Fruit fly (Drosophila melanogaster): Measurements from ENCODE around the gene CG13318.

Gene CG13318

dm6 chr3R:8812342-8812966 is 40.0 kb upstream of the CG13318 start:
- peak; percentile 32 for TF ChIP-seq OdsH (GFP tag; optimal IDR thresholded peaks at IDR 0.05)
- TF ChIP-seq woc (GFP tag; optimal IDR thresholded peaks at IDR 0.05): peak; percentile 53
- no peak for TF ChIP-seq Dfd (GFP tag; optimal IDR thresholded peaks at IDR 0.05)
- peak; percentile 22 for TF ChIP-seq CG32264 (GFP tag; optimal IDR thresholded peaks at IDR 0.05)
- TF ChIP-seq Mio (GFP tag; optimal IDR thresholded peaks at IDR 0.05): no peak
- TF ChIP-seq h (GFP tag; optimal IDR thresholded peaks at IDR 0.05): peak; percentile 65
- TF ChIP-seq Jra (GFP tag; optimal IDR thresholded peaks at IDR 0.05): no peak
- TF ChIP-seq brk (GFP tag; optimal IDR thresholded peaks at IDR 0.05): no peak
- TF ChIP-seq usp (GFP tag; optimal IDR thresholded peaks at IDR 0.05): no peak
- TF ChIP-seq Abd-B (GFP tag; optimal IDR thresholded peaks at IDR 0.05): no peak
- TF ChIP-seq dmrt93B (GFP tag; optimal IDR thresholded peaks at IDR 0.05): no peak
- TF ChIP-seq Rel (GFP tag; optimal IDR thresholded peaks at IDR 0.05): no peak
- no peak for TF ChIP-seq Rel (tag; optimal IDR thresholded peaks at IDR 0.05)
- peak; percentile 18 for TF ChIP-seq Hnf4 (GFP tag; optimal IDR thresholded peaks at IDR 0.05)
- TF ChIP-seq jim (GFP tag; optimal IDR thresholded peaks at IDR 0.05): no peak
- TF ChIP-seq Hr83 (GFP tag; optimal IDR thresholded peaks at IDR 0.05; ENCODE audit: poor library complexity, severe bottlenecking): no peak
- TF ChIP-seq sage (GFP tag; optimal IDR thresholded peaks at IDR 0.05): peak; percentile 12
- peak in 1 of 2 experiments; percentile 53 for TF ChIP-seq foxo (GFP tag; optimal IDR thresholded peaks at IDR 0.05)
- TF ChIP-seq Dif (GFP tag; optimal IDR thresholded peaks at IDR 0.05; ENCODE audit: partially characterized antibody): no peak
- peak; percentile 72 for TF ChIP-seq fru (GFP tag; optimal IDR thresholded peaks at IDR 0.05)
- TF ChIP-seq lola (GFP tag; optimal IDR thresholded peaks at IDR 0.05): no peak
- TF ChIP-seq br (GFP tag; optimal IDR thresholded peaks at IDR 0.05): peak; percentile 46
- TF ChIP-seq rgr (GFP tag; optimal IDR thresholded peaks at IDR 0.05): peak; percentile 53
- TF ChIP-seq HLH106 (tag; optimal IDR thresholded peaks at IDR 0.05): no peak
- TF ChIP-seq sv (GFP tag; optimal IDR thresholded peaks at IDR 0.05): peak; percentile 28
- TF ChIP-seq ey (GFP tag; optimal IDR thresholded peaks at IDR 0.05): peak; percentile 54
- TF ChIP-seq psq (GFP tag; optimal IDR thresholded peaks at IDR 0.05): peak; percentile 34

- TF ChIP-seq CrebA (GFP tag; optimal IDR thresholded peaks at IDR 0.05; ENCODE audit: borderline replicate concordance) (no peak), GATAd (GFP tag; optimal IDR thresholded peaks at IDR 0.05) (no peak), Jra (GFP tag; optimal IDR thresholded peaks at IDR 0.05) (peak; percentile 95), ey (GFP tag; optimal IDR thresholded peaks at IDR 0.05) (peak; percentile 99), HLH106 (tag; optimal IDR thresholded peaks at IDR 0.05) (peak; percentile 98), CG9705 (GFP tag; optimal IDR thresholded peaks at IDR 0.05) (peak; percentile 89), Mio (GFP tag; optimal IDR thresholded peaks at IDR 0.05) (peak; percentile 88), Hr83 (GFP tag; optimal IDR thresholded peaks at IDR 0.05; ENCODE audit: poor library complexity, severe bottlenecking) (peak; percentile 59), Vsx2 (GFP tag; optimal IDR thresholded peaks at IDR 0.05; ENCODE audit: partially characterized antibody) (no peak), fru (GFP tag; optimal IDR thresholded peaks at IDR 0.05) (peak; percentile 99), usp (GFP tag; optimal IDR thresholded peaks at IDR 0.05) (no peak), sage (GFP tag; optimal IDR thresholded peaks at IDR 0.05) (peak; percentile 97), foxo (GFP tag; optimal IDR thresholded peaks at IDR 0.05) (peak; percentile 95 to 99), psq (GFP tag; optimal IDR thresholded peaks at IDR 0.05) (peak; percentile 97), Hnf4 (GFP tag; optimal IDR thresholded peaks at IDR 0.05) (peak; percentile 99), dmrt93B (GFP tag; optimal IDR thresholded peaks at IDR 0.05) (peak; percentile 97), lola (GFP tag; optimal IDR thresholded peaks at IDR 0.05) (no peak), Rel (GFP tag; optimal IDR thresholded peaks at IDR 0.05) (peak; percentile 97), Rel (tag; optimal IDR thresholded peaks at IDR 0.05) (peak; percentile 91), dl (GFP tag; optimal IDR thresholded peaks at IDR 0.05; ENCODE audit: insufficient read depth in 1 of 2, partially characterized antibody in 2 of 2) (peak in 1 of 2 experiments; percentile 17), sv (GFP tag; optimal IDR thresholded peaks at IDR 0.05) (peak; percentile 99), br (GFP tag; optimal IDR thresholded peaks at IDR 0.05) (peak; percentile 99), Dfd (GFP tag; optimal IDR thresholded peaks at IDR 0.05) (no peak), OdsH (GFP tag; optimal IDR thresholded peaks at IDR 0.05) (peak; percentile 99), CG32264 (GFP tag; optimal IDR thresholded peaks at IDR 0.05) (peak; percentile 98), brk (GFP tag; optimal IDR thresholded peaks at IDR 0.05) (peak; percentile 97), Dif (GFP tag; optimal IDR thresholded peaks at IDR 0.05; ENCODE audit: partially characterized antibody) (peak; percentile 76), h (GFP tag; optimal IDR thresholded peaks at IDR 0.05) (peak; percentile 99), jim (GFP tag; optimal IDR thresholded peaks at IDR 0.05) (no peak), Hr78 (GFP tag; optimal IDR thresholded peaks at IDR 0.05) (no peak), Myc (optimal IDR thresholded peaks at IDR 0.05) (no peak), Abd-B (GFP tag; optimal IDR thresholded peaks at IDR 0.05) (no peak), N (GFP tag; optimal IDR thresholded peaks at IDR 0.05) (no peak), rgr (GFP tag; optimal IDR thresholded peaks at IDR 0.05) (peak; percentile 99), tai (GFP tag; optimal IDR thresholded peaks at IDR 0.05) (peak; percentile 95), dsf (GFP tag; optimal IDR thresholded peaks at IDR 0.05; ENCODE audit: borderline replicate concordance) (peak; percentile 86), woc (GFP tag; optimal IDR thresholded peaks at IDR 0.05) (peak; percentile 99), pan (optimal IDR thresholded peaks at IDR 0.05) (peak; percentile 82), Sp1 (GFP tag; optimal IDR thresholded peaks at IDR 0.05) (peak; percentile 98)
Observed at dm6 chr3R:8811323-8811936, 38.9 kb upstream of the CG13318 start.

Data from whole organism, wandering third instar larva.